Worm (Caenorhabditis elegans) whole organism, L1 larva: ENCODE results near the gene K10H10.4.
A peak's percentile ranks its signal among the peaks of the same experiment; 100 is the strongest.

ENCODE experiments used
- C16A3.4 ChIP-seq: fragments of 150-350 bp; optimal IDR thresholded peaks from 2 replicates; lab custom pipeline; 2014; ENCODE audit warnings: missing biosample characterization, missing genetic modification characterization
- F16B12.6 ChIP-seq: fragments of 150-350 bp; optimal IDR thresholded peaks from 2 replicates; lab custom pipeline; 2014; ENCODE audit warnings: missing biosample characterization, missing genetic modification characterization
- aha-1 ChIP-seq: fragments of 150-350 bp; optimal IDR thresholded peaks from 2 replicates; lab custom pipeline; 2014; ENCODE audit warnings: missing biosample characterization, missing genetic modification characterization
- alr-1 ChIP-seq: fragments of 200-800 bp; sonication (Bioruptor generic); optimal IDR thresholded peaks from 2 replicates; lab custom pipeline; 2018; ENCODE audit warnings: borderline replicate concordance, mild to moderate bottlenecking, missing genetic modification characterization, missing compliant biosample characterization
- aly-2 ChIP-seq: fragments of 150-350 bp; optimal IDR thresholded peaks from 2 replicates; lab custom pipeline; 2014; ENCODE audit warnings: missing biosample characterization, missing genetic modification characterization
- ama-1 ChIP-seq: fragments of 150-350 bp; optimal IDR thresholded peaks from 2 replicates; lab custom pipeline; 2014
- blmp-1 ChIP-seq: fragments of 150-350 bp; optimal IDR thresholded peaks from 2 replicates; lab custom pipeline; 2014; ENCODE audit warnings: missing biosample characterization, missing genetic modification characterization
- ceh-82 ChIP-seq, 3 experiments: fragments of 150-350 bp in 1 of 3; sonication (generic microtip) in 2 of 3; optimal IDR thresholded peaks; 2 replicates each; lab custom pipeline; 2014 to 2017; ENCODE audit warnings: missing biosample characterization in 3 of 3, missing genetic modification characterization in 3 of 3
- ceh-88 ChIP-seq: fragments of 200-800 bp; sonication (Bioruptor generic); IDR thresholded peaks from 2 replicates; pipeline ENCODE4 v1.3.6; 2022; ENCODE audit warnings: missing genetic modification characterization, missing compliant biosample characterization
- dsc-1 ChIP-seq: sonication (generic microtip); optimal IDR thresholded peaks from 2 replicates; lab custom pipeline; 2016; ENCODE audit warnings: mild to moderate bottlenecking, missing genetic modification characterization, missing compliant biosample characterization
- efl-1 ChIP-seq, 4 experiments: fragments of 150-350 bp; optimal IDR thresholded peaks in 3 of 4; peaks in 1 of 4; 1 replicate in 1 of 4; 2 replicates in 3 of 4; lab custom pipeline; 2014; ENCODE audit warnings: missing biosample characterization in 2 of 4, missing genetic modification characterization in 2 of 4, missing genetic modification reagents in 2 of 4
- efl-3 ChIP-seq: fragments of 200-800 bp; sonication (Bioruptor generic); optimal IDR thresholded peaks from 2 replicates; lab custom pipeline; 2018; ENCODE audit warnings: mild to moderate bottlenecking, missing genetic modification characterization, missing compliant biosample characterization
- egl-13 ChIP-seq: sonication (generic microtip); optimal IDR thresholded peaks from 2 replicates; lab custom pipeline; 2016; ENCODE audit warnings: missing genotype, missing genetic modification reagents, missing genetic modification characterization, missing compliant biosample characterization
- egl-27 ChIP-seq, 2 experiments: fragments of 150-350 bp in 1 of 2; sonication (generic microtip); optimal IDR thresholded peaks; 3 replicates each; lab custom pipeline; 2017 to 2018; ENCODE audit warnings: missing biosample characterization in 2 of 2, missing genetic modification characterization in 2 of 2, missing genetic modification reagents in 2 of 2
- elt-2 ChIP-seq: sonication (generic microtip); optimal IDR thresholded peaks from 2 replicates; lab custom pipeline; 2016; ENCODE audit warnings: missing genetic modification characterization, mild to moderate bottlenecking, inconsistent platforms, missing compliant biosample characterization, missing genetic modification reagents
- elt-3 ChIP-seq, 6 experiments: fragments of 150-350 bp in 1 of 6; sonication (generic microtip); optimal IDR thresholded peaks; 2 replicates each; lab custom pipeline; 2017 to 2018; ENCODE audit warnings: missing biosample characterization in 6 of 6, missing genetic modification characterization in 6 of 6, inconsistent platforms in 1 of 6
- fos-1 ChIP-seq: fragments of 150-350 bp; optimal IDR thresholded peaks from 2 replicates; lab custom pipeline; 2014; ENCODE audit warnings: missing biosample characterization, missing genetic modification characterization
- hpl-2 ChIP-seq: fragments of 150-350 bp; optimal IDR thresholded peaks from 2 replicates; lab custom pipeline; 2014; ENCODE audit warnings: missing biosample characterization, missing genetic modification reagents, missing genetic modification characterization
- isw-1 ChIP-seq: fragments of 200-800 bp; sonication (Bioruptor generic); IDR thresholded peaks from 2 replicates; pipeline ENCODE4 v1.3.6; 2022; ENCODE audit warnings: missing genetic modification characterization, missing compliant biosample characterization
- lin-13 ChIP-seq: fragments of 150-350 bp; optimal IDR thresholded peaks from 2 replicates; lab custom pipeline; 2014; ENCODE audit warnings: missing biosample characterization, missing genetic modification reagents, missing genetic modification characterization
- lin-35 ChIP-seq, 2 experiments: fragments of 150-350 bp; optimal IDR thresholded peaks; 2 replicates each; lab custom pipeline; 2014; ENCODE audit warnings: missing biosample characterization in 2 of 2, missing genetic modification characterization in 2 of 2, missing genetic modification reagents in 2 of 2
- lin-39 ChIP-seq: fragments of 150-350 bp; optimal IDR thresholded peaks from 2 replicates; lab custom pipeline; 2014; ENCODE audit warnings: missing biosample characterization, missing genetic modification reagents, missing genetic modification characterization
- lir-3 ChIP-seq: sonication (generic microtip); optimal IDR thresholded peaks from 2 replicates; lab custom pipeline; 2016; ENCODE audit warnings: mild to moderate bottlenecking, missing genetic modification characterization, moderate library complexity, missing compliant biosample characterization; ENCODE audit not compliant: poor library complexity
- lsy-2 ChIP-seq, 2 experiments: fragments of 150-350 bp; optimal IDR thresholded peaks; 2 replicates each; lab custom pipeline; 2014; ENCODE audit warnings: missing biosample characterization in 2 of 2, missing genetic modification characterization in 2 of 2
- mef-2 ChIP-seq: fragments of 150-350 bp; optimal IDR thresholded peaks from 2 replicates; lab custom pipeline; 2014; ENCODE audit warnings: missing biosample characterization, missing genetic modification characterization
- nhr-12 ChIP-seq: sonication (generic microtip); optimal IDR thresholded peaks from 2 replicates; lab custom pipeline; 2017; ENCODE audit warnings: missing biosample characterization, missing genetic modification characterization
- nhr-19 ChIP-seq: fragments of 200-800 bp; sonication (Bioruptor generic); conservative IDR thresholded peaks from 2 replicates; pipeline ENCODE4 v1.3.6; 2022; ENCODE audit warnings: missing genetic modification characterization, missing compliant biosample characterization
- nhr-237 ChIP-seq: fragments of 150-350 bp; optimal IDR thresholded peaks from 2 replicates; lab custom pipeline; 2014; ENCODE audit warnings: missing biosample characterization, missing genetic modification characterization
- nhr-28 ChIP-seq: fragments of 150-350 bp; optimal IDR thresholded peaks from 2 replicates; lab custom pipeline; 2014; ENCODE audit warnings: missing biosample characterization, missing genetic modification characterization
- nhr-47 ChIP-seq: sonication (generic microtip); optimal IDR thresholded peaks from 2 replicates; lab custom pipeline; 2016; ENCODE audit warnings: mild to moderate bottlenecking, missing genetic modification characterization, moderate library complexity, missing compliant biosample characterization
- nhr-84 ChIP-seq: sonication (generic microtip); optimal IDR thresholded peaks from 2 replicates; lab custom pipeline; 2017; ENCODE audit warnings: missing biosample characterization, missing genetic modification characterization
- nhr-85 ChIP-seq: sonication (generic microtip); peaks from one replicate; lab custom pipeline; 2016; ENCODE audit warnings: missing genetic modification characterization, inconsistent platforms, missing compliant biosample characterization
- pag-3 ChIP-seq: sonication (generic microtip); optimal IDR thresholded peaks from 2 replicates; lab custom pipeline; 2017; ENCODE audit warnings: missing genetic modification characterization, mild to moderate bottlenecking, missing compliant biosample characterization, antibody characterized with exemption, borderline replicate concordance; ENCODE audit not compliant: insufficient read depth
- pax-3 ChIP-seq: fragments of 200-800 bp; sonication (Bioruptor generic); optimal IDR thresholded peaks from 2 replicates; lab custom pipeline; 2018; ENCODE audit warnings: mild to moderate bottlenecking, missing genetic modification characterization, moderate library complexity, missing compliant biosample characterization
- pqm-1 ChIP-seq: sonication (generic microtip); optimal IDR thresholded peaks from 3 replicates; lab custom pipeline; 2017; ENCODE audit warnings: missing biosample characterization, missing genetic modification characterization
- sox-4 ChIP-seq: sonication (generic microtip); optimal IDR thresholded peaks from 2 replicates; lab custom pipeline; 2016; ENCODE audit warnings: missing genetic modification characterization, missing compliant biosample characterization
- sup-37 ChIP-seq: fragments of 200-800 bp; sonication (Bioruptor generic); optimal IDR thresholded peaks from 2 replicates; lab custom pipeline; 2018; ENCODE audit warnings: mild to moderate bottlenecking, missing genetic modification characterization, missing compliant biosample characterization
- swsn-7 ChIP-seq: sonication (generic microtip); optimal IDR thresholded peaks from 2 replicates; lab custom pipeline; 2016; ENCODE audit warnings: missing genetic modification characterization, missing compliant biosample characterization
- unc-86 ChIP-seq: sonication (generic microtip); optimal IDR thresholded peaks from 2 replicates; lab custom pipeline; 2016; ENCODE audit warnings: missing genetic modification characterization, missing compliant biosample characterization
- vab-15 ChIP-seq: sonication (generic microtip); optimal IDR thresholded peaks from 2 replicates; lab custom pipeline; 2017; ENCODE audit warnings: missing genotype, mild to moderate bottlenecking, missing genetic modification characterization, missing compliant biosample characterization
- zag-1 ChIP-seq: fragments of 150-350 bp; optimal IDR thresholded peaks from 2 replicates; lab custom pipeline; 2014; ENCODE audit warnings: missing biosample characterization, missing genetic modification characterization
- ztf-11 ChIP-seq, 2 experiments: sonication (generic microtip); optimal IDR thresholded peaks; 2 replicates each; lab custom pipeline; 2016 to 2017; ENCODE audit warnings: missing genetic modification characterization in 2 of 2, missing biosample characterization in 1 of 2, missing compliant biosample characterization in 1 of 2
- ztf-4 ChIP-seq: fragments of 150-350 bp; optimal IDR thresholded peaks from 2 replicates; lab custom pipeline; 2014; ENCODE audit warnings: missing biosample characterization, missing genetic modification characterization

K10H10.4 gene

ce11 chrII:14523645-14524223 is 23.5 kb downstream of the K10H10.4 start, which contains the start of gene pot-2:
TSS of gene pot-2 (plus strand) at chrII:14524173.
- TF ChIP-seq nhr-84 (tag; lab: Kevin White, UChicago) (no peak), lsy-2 (tag; optimal IDR thresholded peaks at IDR 0.05; lab: Kevin White, UChicago) (no peak)

- no peak for TF ChIP-seq nhr-84 (tag; lab: Kevin White, UChicago)
- TF ChIP-seq egl-13 (tag; lab: Kevin White, UChicago): no peak
- TF ChIP-seq ceh-82 (tag; optimal IDR thresholded peaks at IDR 0.05; lab: Kevin White, UChicago): no peak
- no peak for TF ChIP-seq swsn-7 (tag; lab: Kevin White, UChicago)
These were observed 24.8 kb downstream of the K10H10.4 start, which contains the start of gene F57C2.4 for ce11 chrII:14525013-14525412. TSS of gene F57C2.4 (plus strand) at chrII:14525313.

- TF ChIP-seq efl-1 (optimal IDR thresholded peaks at IDR 0.05; lab: Kevin White, UChicago) (no peak), efl-1 (GFP tag; optimal IDR thresholded peaks at IDR 0.05 in 1 of 2; lab: Kevin White, UChicago) (peak in 1 of 2 experiments; percentile 57), nhr-28 (tag; lab: Kevin White, UChicago) (no peak)
These were observed 26.9 kb downstream of the K10H10.4 start for ce11 chrII:14527104-14527503.

- peak; percentile 89 for TF ChIP-seq vab-15 (tag; lab: Kevin White, UChicago)
- peak in 1 of 2 experiments; percentile 73 for TF ChIP-seq ztf-11 (tag; optimal IDR thresholded peaks at IDR 0.05; lab: Kevin White, UChicago)
- TF ChIP-seq sox-4 (tag; lab: Kevin White, UChicago): peak; percentile 68
- TF ChIP-seq egl-13 (tag; lab: Kevin White, UChicago): peak; percentile 24
- peak; percentile 81 for TF ChIP-seq nhr-85 (tag; lab: Kevin White, UChicago)
- no peak for TF ChIP-seq efl-3
- TF ChIP-seq lir-3 (tag; lab: Kevin White, UChicago): peak; percentile 81
- peak; percentile 61 for TF ChIP-seq lin-13
- peak; percentile 67 for TF ChIP-seq elt-2
- peak; percentile 46 for TF ChIP-seq aly-2 (tag; lab: Kevin White, UChicago)
- TF ChIP-seq fos-1: peak; percentile 54
- TF ChIP-seq ama-1 (lab: Kevin White, UChicago): no peak
- TF ChIP-seq isw-1 (GFP tag; lab: Robert Waterston, UW): peak; percentile 66
- peak; percentile 75 for TF ChIP-seq nhr-47 (tag; lab: Kevin White, UChicago)
- no peak for TF ChIP-seq zag-1 (tag; lab: Kevin White, UChicago)
- peak; percentile 73 for TF ChIP-seq efl-1 (optimal IDR thresholded peaks at IDR 0.05; lab: Kevin White, UChicago)
- TF ChIP-seq efl-1 (GFP tag; optimal IDR thresholded peaks at IDR 0.05 in 1 of 2; lab: Kevin White, UChicago): peak; percentile 57 to 93
- peak; percentile 71; the same call in 1 of the 2 replicates for TF ChIP-seq ceh-88 (GFP tag; lab: Robert Waterston, UW)
- no peak for TF ChIP-seq ztf-4
- peak; percentile 40 for TF ChIP-seq unc-86 (tag; lab: Kevin White, UChicago)
- TF ChIP-seq blmp-1 (tag; lab: Kevin White, UChicago): peak; percentile 49
- no peak for TF ChIP-seq nhr-237 (tag; lab: Kevin White, UChicago)
- TF ChIP-seq swsn-7 (tag; lab: Kevin White, UChicago): peak; percentile 62
- peak; percentile 60 to 79 for TF ChIP-seq lin-35 (GFP tag; optimal IDR thresholded peaks at IDR 0.05; lab: Kevin White, UChicago)
- no peak for TF ChIP-seq alr-1 (tag; lab: Kevin White, UChicago)
- TF ChIP-seq pqm-1: no peak
- TF ChIP-seq mef-2: no peak
- peak; percentile 69 for TF ChIP-seq nhr-19 (GFP tag; lab: Robert Waterston, UW)
- TF ChIP-seq egl-27 (tag; optimal IDR thresholded peaks at IDR 0.05; lab: Kevin White, UChicago): no peak
- TF ChIP-seq F16B12.6: peak; percentile 84
- TF ChIP-seq pag-3 (tag; lab: Kevin White, UChicago): no peak
- TF ChIP-seq C16A3.4: peak; percentile 88
- TF ChIP-seq sup-37 (GFP tag; lab: Kevin White, UChicago): no peak
- TF ChIP-seq aha-1: no peak
- TF ChIP-seq nhr-12 (tag; lab: Kevin White, UChicago): no peak
- no peak for TF ChIP-seq lin-39 (tag; lab: Kevin White, UChicago)
- TF ChIP-seq pax-3 (tag; lab: Kevin White, UChicago): peak; percentile 87
- peak; percentile 67 for TF ChIP-seq dsc-1 (tag; lab: Kevin White, UChicago)
- peak in 1 of 6 experiments; percentile 38 for TF ChIP-seq elt-3 (tag; optimal IDR thresholded peaks at IDR 0.05; lab: Kevin White, UChicago)
- no peak for TF ChIP-seq hpl-2 (GFP tag; lab: Kevin White, UChicago)
These were observed 28.1 kb downstream of the K10H10.4 start, which contains the start of the genes F57C2.5 and spat-1 for ce11 chrII:14528233-14528802. TSS of gene F57C2.5 (minus strand) at chrII:14528239. TSS of gene spat-1 (plus strand) at chrII:14528752.
